Fruit fly (Drosophila melanogaster) whole organism, embryonic: ENCODE results near the gene TwdlS.

Experiments used
- Awh ChIP-seq: fragments of 200-800 bp; sonication (Bioruptor generic); IDR thresholded peaks from 2 replicates; pipeline ENCODE4, ENCODE4 v1.3.6; 2022; ENCODE audit warnings: missing biosample characterization, missing genetic modification characterization
- Bdp1 ChIP-seq: fragments of 200-800 bp; sonication (Bioruptor generic); optimal IDR thresholded peaks from 3 replicates; lab custom pipeline; 2016; ENCODE audit warnings: missing biosample characterization, missing genetic modification characterization
- CG10147 ChIP-seq: fragments of 200-800 bp; sonication (Bioruptor generic); optimal IDR thresholded peaks from 2 replicates; lab custom pipeline; 2019; ENCODE audit warnings: missing biosample characterization, mild to moderate bottlenecking, missing genetic modification characterization, moderate library complexity
- CG10274 ChIP-seq: fragments of 200-800 bp; sonication (Bioruptor generic); optimal IDR thresholded peaks from 3 replicates; lab custom pipeline; 2017; ENCODE audit warnings: missing biosample characterization, mild to moderate bottlenecking, missing genetic modification characterization
- CG10543 ChIP-seq: fragments of 200-800 bp; sonication (Bioruptor generic); optimal IDR thresholded peaks from 3 replicates; lab custom pipeline; 2017; ENCODE audit warnings: missing biosample characterization, mild to moderate bottlenecking, missing genetic modification characterization, moderate library complexity
- CG13287 ChIP-seq: fragments of 200-800 bp; sonication (Bioruptor generic); IDR thresholded peaks from 2 replicates; pipeline ENCODE4 v1.3.6; 2022; ENCODE audit warnings: missing biosample characterization, missing genetic modification characterization; ENCODE audit not compliant: partially characterized antibody
- CG13424 ChIP-seq: fragments of 200-800 bp; sonication (Bioruptor generic); optimal IDR thresholded peaks from 2 replicates; lab custom pipeline; 2019; ENCODE audit warnings: missing biosample characterization, mild to moderate bottlenecking, missing genetic modification characterization, moderate library complexity
- CG13894 ChIP-seq: fragments of 200-800 bp; sonication (Bioruptor generic); optimal IDR thresholded peaks from 3 replicates; lab custom pipeline; 2018; ENCODE audit warnings: missing biosample characterization, mild to moderate bottlenecking, missing genetic modification characterization, moderate library complexity
- CG15011 ChIP-seq: fragments of 200-800 bp; sonication (Bioruptor generic); optimal IDR thresholded peaks from 3 replicates; lab custom pipeline; 2018; ENCODE audit warnings: missing biosample characterization, mild to moderate bottlenecking, missing genetic modification characterization
- CG16813 ChIP-seq: fragments of 200-800 bp; sonication (Bioruptor generic); IDR thresholded peaks from 3 replicates; pipeline ENCODE4 v1.3.6; 2022; ENCODE audit warnings: missing biosample characterization, missing genetic modification characterization; ENCODE audit not compliant: partially characterized antibody
- CG16815 ChIP-seq: fragments of 200-800 bp; sonication (Bioruptor generic); optimal IDR thresholded peaks from 3 replicates; lab custom pipeline; 2017; ENCODE audit warnings: missing biosample characterization, mild to moderate bottlenecking, missing genetic modification characterization
- CG17912 ChIP-seq: fragments of 200-800 bp; sonication (Bioruptor generic); optimal IDR thresholded peaks from 2 replicates; lab custom pipeline; 2018; ENCODE audit warnings: missing biosample characterization, mild to moderate bottlenecking, missing genetic modification characterization
- CG3065 ChIP-seq: fragments of 200-800 bp; sonication (Bioruptor generic); optimal IDR thresholded peaks from 2 replicates; lab custom pipeline; 2016; ENCODE audit warnings: missing biosample characterization, missing genetic modification characterization
- CG34224 ChIP-seq: fragments of 200-800 bp; sonication (Bioruptor generic); IDR thresholded peaks from 3 replicates; pipeline ENCODE4 v1.3.6; 2022; ENCODE audit warnings: missing biosample characterization, missing genetic modification characterization; ENCODE audit not compliant: partially characterized antibody
- CG6654 ChIP-seq: fragments of 200-800 bp; sonication (Bioruptor generic); optimal IDR thresholded peaks from 2 replicates; lab custom pipeline; 2017; ENCODE audit warnings: missing biosample characterization, mild to moderate bottlenecking, missing genetic modification characterization
- CG6765 ChIP-seq: fragments of 200-800 bp; sonication (Bioruptor generic); optimal IDR thresholded peaks from 3 replicates; lab custom pipeline; 2017; ENCODE audit warnings: missing biosample characterization, mild to moderate bottlenecking, missing genetic modification characterization
- CG6791 ChIP-seq: fragments of 200-800 bp; sonication (Bioruptor generic); IDR thresholded peaks from 3 replicates; pipeline ENCODE4 v1.3.6; 2022; ENCODE audit warnings: missing biosample characterization, missing genetic modification characterization; ENCODE audit not compliant: partially characterized antibody
- CG7271 ChIP-seq: fragments of 200-800 bp; sonication (Bioruptor generic); optimal IDR thresholded peaks from 2 replicates; lab custom pipeline; 2018; ENCODE audit warnings: missing biosample characterization, mild to moderate bottlenecking, missing genetic modification characterization, moderate library complexity
- CG7745 ChIP-seq: fragments of 200-800 bp; sonication (Bioruptor generic); optimal IDR thresholded peaks from 2 replicates; lab custom pipeline; 2018; ENCODE audit warnings: missing biosample characterization, mild to moderate bottlenecking, missing genetic modification characterization, moderate library complexity
- Drgx ChIP-seq: fragments of 200-800 bp; sonication (Bioruptor generic); IDR thresholded peaks from 2 replicates; pipeline ENCODE4 v1.3.6; 2022; ENCODE audit warnings: missing biosample characterization, missing genetic modification characterization
- Ets65A ChIP-seq: fragments of 200-800 bp; sonication (Bioruptor generic); peaks from one replicate; lab custom pipeline; 2016; ENCODE audit warnings: missing biosample characterization, missing genetic modification characterization
- Fer1 ChIP-seq: fragments of 200-800 bp; sonication (Bioruptor generic); optimal IDR thresholded peaks from 2 replicates; lab custom pipeline; 2017; ENCODE audit warnings: missing biosample characterization, mild to moderate bottlenecking, missing genetic modification characterization
- Gug ChIP-seq: fragments of 200-800 bp; sonication (Bioruptor generic); IDR thresholded peaks from 4 replicates; pipeline ENCODE4 v1.3.6; 2022; ENCODE audit warnings: missing biosample characterization, missing genetic modification characterization
- H2.0 ChIP-seq: fragments of 200-800 bp; sonication (Bioruptor generic); IDR thresholded peaks from 2 replicates; pipeline ENCODE4 v1.3.6; 2022; ENCODE audit warnings: missing biosample characterization, missing genetic modification characterization
- Hand ChIP-seq: fragments of 200-800 bp; sonication (Bioruptor generic); optimal IDR thresholded peaks from 2 replicates; lab custom pipeline; 2017; ENCODE audit warnings: mild to moderate bottlenecking, missing biosample characterization, missing genetic modification reagents, missing genetic modification characterization
- Hr39 ChIP-seq: fragments of >200 bp; optimal IDR thresholded peaks from 2 replicates; lab custom pipeline; 2017
- Mes4 ChIP-seq: fragments of 200-800 bp; sonication (Bioruptor generic); optimal IDR thresholded peaks from 2 replicates; lab custom pipeline; 2016; ENCODE audit warnings: missing biosample characterization, missing genetic modification characterization
- NC2β ChIP-seq: fragments of 200-800 bp; sonication (Bioruptor generic); optimal IDR thresholded peaks from 2 replicates; lab custom pipeline; 2016; ENCODE audit warnings: missing biosample characterization, missing genetic modification characterization
- Neu2 ChIP-seq: fragments of 200-800 bp; sonication (Bioruptor generic); optimal IDR thresholded peaks from 3 replicates; lab custom pipeline; 2016; ENCODE audit warnings: missing biosample characterization, missing genetic modification characterization, borderline replicate concordance
- Ptx1 ChIP-seq: fragments of 200-800 bp; sonication (Bioruptor generic); IDR thresholded peaks from 2 replicates; pipeline ENCODE4 v1.3.6; 2022; ENCODE audit warnings: missing biosample characterization, missing genetic modification characterization
- Sin3A ChIP-seq: fragments of >200 bp; optimal IDR thresholded peaks from 2 replicates; lab custom pipeline; 2018
- abd-A ChIP-seq: fragments of 200-800 bp; sonication (Bioruptor generic); optimal IDR thresholded peaks from 3 replicates; lab custom pipeline; 2019; ENCODE audit warnings: missing biosample characterization, mild to moderate bottlenecking, missing genetic modification characterization, moderate library complexity
- caup ChIP-seq: fragments of 200-800 bp; sonication (Bioruptor generic); optimal IDR thresholded peaks from 3 replicates; lab custom pipeline; 2017; ENCODE audit warnings: missing biosample characterization, mild to moderate bottlenecking, missing genetic modification characterization, moderate library complexity; ENCODE audit not compliant: severe bottlenecking
- cwo ChIP-seq: fragments of 200-800 bp; sonication (Bioruptor generic); optimal IDR thresholded peaks from 3 replicates; lab custom pipeline; 2017; ENCODE audit warnings: missing biosample characterization, missing genetic modification characterization, mild to moderate bottlenecking, moderate library complexity, missing genetic modification reagents
- dan ChIP-seq: fragments of 200-800 bp; sonication (Bioruptor generic); IDR thresholded peaks from 2 replicates; pipeline ENCODE4 v1.3.6; 2022; ENCODE audit warnings: missing biosample characterization, missing genetic modification characterization
- danr ChIP-seq: fragments of 200-800 bp; sonication (Bioruptor generic); IDR thresholded peaks from 2 replicates; pipeline ENCODE4 v1.3.6; 2022; ENCODE audit warnings: missing biosample characterization, missing genetic modification characterization
- dm ChIP-seq: fragments of 200-800 bp; sonication (Bioruptor generic); optimal IDR thresholded peaks from 3 replicates; lab custom pipeline; 2016; ENCODE audit warnings: missing biosample characterization, missing genetic modification characterization
- dmrt99B ChIP-seq: fragments of 200-800 bp; sonication (Bioruptor generic); optimal IDR thresholded peaks from 2 replicates; lab custom pipeline; 2018; ENCODE audit warnings: missing biosample characterization, mild to moderate bottlenecking, missing genetic modification characterization, moderate library complexity
- grau ChIP-seq: fragments of 200-800 bp; optimal IDR thresholded peaks from 3 replicates; lab custom pipeline; 2019; ENCODE audit warnings: missing biosample characterization, mild to moderate bottlenecking, missing genetic modification characterization, moderate library complexity
- ind ChIP-seq: fragments of 200-800 bp; sonication (Bioruptor generic); optimal IDR thresholded peaks from 3 replicates; lab custom pipeline; 2016; ENCODE audit warnings: missing biosample characterization, missing genetic modification characterization
- luna ChIP-seq: fragments of 200-800 bp; sonication (Bioruptor generic); optimal IDR thresholded peaks from 2 replicates; lab custom pipeline; 2016; ENCODE audit warnings: missing biosample characterization, missing genetic modification characterization
- mirr ChIP-seq: fragments of 200-800 bp; sonication (Bioruptor generic); optimal IDR thresholded peaks from 3 replicates; lab custom pipeline; 2018; ENCODE audit warnings: missing biosample characterization, mild to moderate bottlenecking, missing genetic modification characterization
- pfk ChIP-seq: fragments of 200-800 bp; sonication (Bioruptor generic); optimal IDR thresholded peaks from 2 replicates; lab custom pipeline; 2018; ENCODE audit warnings: missing biosample characterization, mild to moderate bottlenecking, missing genetic modification characterization, moderate library complexity
- ro ChIP-seq: fragments of 200-800 bp; sonication (Bioruptor generic); IDR thresholded peaks from 2 replicates; pipeline ENCODE4 v1.3.6; 2022; ENCODE audit warnings: missing biosample characterization, missing genetic modification characterization
- vvl ChIP-seq: fragments of 200-800 bp; sonication (Bioruptor generic); IDR thresholded peaks from 2 replicates; pipeline ENCODE4 v1.3.6; 2022; ENCODE audit warnings: missing biosample characterization, missing genetic modification characterization

The TwdlS gene

DNA sequence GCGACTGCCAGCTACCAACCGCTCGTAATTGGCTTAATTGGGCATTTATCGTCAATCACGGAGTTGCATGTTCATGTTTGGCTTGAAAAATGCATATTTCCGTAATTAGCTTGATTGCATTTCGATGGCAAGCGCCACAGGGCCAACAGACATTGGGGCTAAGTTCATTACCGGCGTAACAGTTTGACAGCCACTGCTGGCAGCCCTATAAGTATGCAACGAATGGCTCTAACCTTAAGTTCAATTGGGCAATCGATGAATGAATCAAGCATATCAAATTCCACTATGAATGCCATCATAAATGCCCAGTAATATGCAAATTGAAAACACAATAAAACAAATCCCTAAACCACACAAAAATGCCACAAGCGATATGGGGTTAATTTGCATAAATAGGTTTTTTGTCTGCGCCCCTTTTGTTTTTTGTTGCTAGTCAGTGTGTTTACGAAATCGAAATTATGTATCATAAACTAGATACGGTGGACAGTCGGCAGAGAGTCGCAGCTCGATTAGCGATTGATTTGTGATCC lies 19.0 kb downstream of the TwdlS start (continued):
- TF ChIP-seq pfk (no peak), NC2β (GFP tag; lab: Kevin White, UChicago) (no peak), Drgx (no peak), Bdp1 (GFP tag; lab: Kevin White, UChicago) (no peak), Sin3A (lab: Kevin White, UChicago) (no peak), CG6654 (peak; percentile 97), CG3065 (no peak), CG13287 (GFP tag; lab: Robert Waterston, UW) (peak; percentile 9; the same call in 1 of the 2 replicates), H2.0 (0 out of 2 replicates have a peak, but pooled peaks have one; percentile 10), Gug (GFP tag; lab: Robert Waterston, UW) (no peak), CG13424 (no peak), grau (peak; percentile 74), dm (GFP tag; lab: Kevin White, UChicago) (no peak), vvl (GFP tag; lab: Robert Waterston, UW) (peak; percentile 86)

DNA sequence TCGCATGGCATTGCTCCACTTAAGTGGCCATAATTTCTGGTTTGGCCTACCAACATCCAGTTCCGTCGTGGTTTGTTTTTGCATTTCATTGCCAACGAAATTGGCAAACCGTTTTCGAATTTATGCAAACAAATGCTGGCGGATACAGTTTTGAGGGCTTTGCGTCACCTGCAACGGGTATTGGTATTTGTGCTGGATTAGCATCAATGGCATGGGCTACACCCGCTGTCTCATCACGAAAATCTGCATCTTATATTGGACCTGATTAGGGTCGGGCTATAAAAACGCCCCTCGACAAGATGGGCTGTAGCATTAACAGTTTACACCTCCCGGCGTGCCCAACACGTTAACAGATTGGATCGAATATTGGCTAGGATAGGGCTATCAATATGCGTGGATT lies 19.7 kb downstream of the TwdlS start, which contains the start of gene Tb:
TSS of gene Tb (plus strand) at position 301 of the 400 bp plus-strand sequence.
- TF ChIP-seq Awh (GFP tag; lab: Robert Waterston, UW) (peak; percentile 64), luna (GFP tag; lab: Kevin White, UChicago) (no peak)

DNA sequence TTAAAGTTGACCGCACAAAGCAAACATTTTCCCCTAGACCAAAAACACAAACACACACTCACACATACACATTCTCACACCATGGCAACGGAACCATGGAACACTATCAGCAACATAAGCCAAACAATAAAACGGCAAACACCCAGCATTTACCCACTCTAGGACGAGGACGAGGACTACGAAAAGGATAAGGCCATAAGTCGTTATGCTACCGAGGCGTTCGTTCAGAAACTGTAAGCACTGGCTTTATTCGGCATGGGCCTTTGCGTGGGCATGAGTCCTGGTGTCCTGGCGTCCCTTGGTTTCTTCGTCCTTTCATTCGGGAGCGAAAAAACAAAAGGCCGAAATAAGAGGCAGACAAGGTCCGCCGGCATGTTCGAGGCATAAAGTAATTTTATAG lies 33.8 kb downstream of the TwdlS start:
- TF ChIP-seq CG7745 (tag; lab: Kevin White, UChicago): no peak
- no peak for TF ChIP-seq ro (GFP tag; lab: Robert Waterston, UW)
- peak; percentile 80 for TF ChIP-seq CG13894 (tag; lab: Kevin White, UChicago)
- no peak for TF ChIP-seq dan (GFP tag; lab: Robert Waterston, UW)
- peak; percentile 57 for TF ChIP-seq abd-A (tag; lab: Kevin White, UChicago)
- TF ChIP-seq CG7271: no peak
- no peak for TF ChIP-seq CG6765 (GFP tag; lab: Kevin White, UChicago)

DNA sequence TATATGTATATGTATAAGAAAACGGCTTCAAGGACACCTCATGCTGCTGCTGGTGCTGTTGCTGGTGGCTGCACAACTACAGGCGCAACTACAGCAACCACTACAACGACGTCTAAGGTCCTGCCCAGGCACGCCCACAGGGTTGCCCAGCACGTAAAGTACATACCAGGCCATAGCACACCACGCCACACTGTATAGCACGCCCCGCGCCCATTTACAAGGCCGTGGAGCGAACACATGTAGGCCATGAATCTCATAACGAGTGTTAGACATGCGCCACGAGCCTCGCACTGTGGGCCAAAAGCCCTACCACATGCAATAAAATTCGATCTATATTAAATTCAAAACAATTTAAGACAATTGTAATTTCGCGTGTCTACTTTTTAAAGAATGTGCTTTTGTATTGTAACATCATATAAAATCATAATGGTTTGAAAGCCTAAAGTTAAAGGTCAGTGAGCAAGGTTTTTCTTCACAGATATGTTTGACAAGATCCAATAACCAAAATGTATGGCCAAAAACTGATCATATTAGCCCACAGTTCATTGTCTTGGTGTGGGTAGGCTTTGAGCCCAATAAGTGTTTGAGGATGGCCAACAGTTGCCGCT lies 35.1 kb downstream of the TwdlS start:
- TF ChIP-seq dmrt99B (peak; percentile 37), CG10147 (GFP tag; lab: Kevin White, UChicago) (peak; percentile 27), CG10543 (GFP tag; lab: Kevin White, UChicago) (peak; percentile 14), Hr39 (lab: Kevin White, UChicago) (no peak), CG6791 (GFP tag; lab: Robert Waterston, UW) (no peak), mirr (GFP tag; lab: Kevin White, UChicago) (peak; percentile 37), ind (GFP tag; lab: Kevin White, UChicago) (no peak), danr (no peak), CG13424 (no peak), Fer1 (GFP tag; lab: Kevin White, UChicago) (peak; percentile 63), caup (peak; percentile 11), CG16815 (GFP tag; lab: Kevin White, UChicago) (no peak), cwo (GFP tag; lab: Kevin White, UChicago) (peak; percentile 40), CG10274 (no peak), abd-A (tag; lab: Kevin White, UChicago) (peak; percentile 63), CG15011 (GFP tag; lab: Kevin White, UChicago) (no peak), CG34224 (GFP tag; lab: Robert Waterston, UW) (no peak), Ptx1 (peak; percentile 13; the same call in 1 of the 2 replicates), CG17912 (no peak), CG16813 (GFP tag; lab: Robert Waterston, UW) (no peak), Neu2 (GFP tag; lab: Kevin White, UChicago) (no peak), Hand (peak; percentile 27), Ets65A (peak; percentile 59), grau (peak; percentile 33), Mes4 (no peak)
